Worm (Caenorhabditis elegans) whole organism, L3 larva: Measurements from ENCODE around the gene Y49E10.4.

Experiments used
- R02D3.7 ChIP-seq: fragments of 150-350 bp; optimal IDR thresholded peaks from 2 replicates; lab custom pipeline; 2014; ENCODE audit warnings: missing biosample characterization, missing genetic modification characterization
- ZK546.5 ChIP-seq: sonication (generic microtip); optimal IDR thresholded peaks from 2 replicates; lab custom pipeline; 2017; ENCODE audit warnings: missing biosample characterization, missing genetic modification characterization
- ceh-9 ChIP-seq: sonication (generic microtip); optimal IDR thresholded peaks from 2 replicates; lab custom pipeline; 2018; ENCODE audit warnings: missing biosample characterization, missing genetic modification characterization
- egl-27 ChIP-seq: sonication (generic microtip); optimal IDR thresholded peaks from 4 replicates; lab custom pipeline; 2017; ENCODE audit warnings: missing biosample characterization, missing genetic modification reagents, missing genetic modification characterization
- elt-1 ChIP-seq: fragments of 150-350 bp; optimal IDR thresholded peaks from 2 replicates; lab custom pipeline; 2014; ENCODE audit warnings: missing biosample characterization, missing genetic modification characterization
- fkh-10 ChIP-seq: sonication (generic microtip); optimal IDR thresholded peaks from 2 replicates; lab custom pipeline; 2017; ENCODE audit warnings: missing biosample characterization, missing genetic modification reagents, missing genetic modification characterization
- nhr-11 ChIP-seq: fragments of 150-350 bp; optimal IDR thresholded peaks from 2 replicates; lab custom pipeline; 2014; ENCODE audit warnings: missing biosample characterization, missing genetic modification characterization
- nhr-23 ChIP-seq: fragments of 150-350 bp; optimal IDR thresholded peaks from 2 replicates; lab custom pipeline; 2014; ENCODE audit warnings: missing biosample characterization, missing genetic modification reagents, missing genetic modification characterization
- nhr-28 ChIP-seq: fragments of 150-350 bp; optimal IDR thresholded peaks from 2 replicates; lab custom pipeline; 2014; ENCODE audit warnings: missing biosample characterization, missing genetic modification characterization
- nhr-77 ChIP-seq: fragments of 150-350 bp; optimal IDR thresholded peaks from 2 replicates; lab custom pipeline; 2014; ENCODE audit warnings: missing biosample characterization, missing genetic modification characterization
- skn-1 ChIP-seq: fragments of 150-350 bp; optimal IDR thresholded peaks from 2 replicates; lab custom pipeline; 2014; ENCODE audit warnings: missing biosample characterization, missing genetic modification characterization
- snpc-4 ChIP-seq: fragments of 150-350 bp; optimal IDR thresholded peaks from 2 replicates; lab custom pipeline; 2014; ENCODE audit warnings: missing biosample characterization, missing genetic modification characterization
- unc-39 ChIP-seq: sonication (generic microtip); optimal IDR thresholded peaks from 4 replicates; lab custom pipeline; 2017; ENCODE audit warnings: missing biosample characterization, missing genetic modification characterization
- ztf-11 ChIP-seq: fragments of 150-350 bp; optimal IDR thresholded peaks from 2 replicates; lab custom pipeline; 2014; ENCODE audit warnings: missing biosample characterization, missing genetic modification characterization

DNA sequence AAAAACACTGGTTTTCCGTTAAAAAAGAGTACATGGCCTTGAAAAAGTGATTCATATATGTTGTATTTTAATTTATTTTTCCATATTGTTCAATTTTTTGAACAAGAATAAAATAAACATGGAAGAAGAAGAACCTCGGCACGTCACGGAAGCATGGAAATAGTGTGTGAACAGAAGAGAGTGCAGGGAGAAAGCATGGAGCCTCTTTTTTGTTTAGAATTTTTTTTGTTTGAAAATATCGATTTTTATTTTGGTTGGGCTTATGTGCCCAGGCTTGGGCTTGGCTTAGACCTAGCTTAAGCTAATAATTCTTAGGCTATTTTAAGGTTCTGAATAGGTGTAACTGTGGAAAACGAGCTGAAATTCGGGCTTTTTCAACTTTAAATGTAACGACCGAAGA, 38.1 kb upstream of the Y49E10.4 start, which contains the start of gene tat-1:
- TF ChIP-seq ZK546.5 (tag; lab: Kevin White, UChicago): no peak
- TF ChIP-seq skn-1 (tag; lab: Kevin White, UChicago): no peak
- no peak for TF ChIP-seq nhr-11 (tag; lab: Kevin White, UChicago)
- no peak for TF ChIP-seq fkh-10
- TF ChIP-seq nhr-28 (tag; lab: Kevin White, UChicago): no peak
- TF ChIP-seq unc-39 (tag; lab: Kevin White, UChicago): no peak
- no peak for TF ChIP-seq nhr-23
- TF ChIP-seq R02D3.7 (tag; lab: Kevin White, UChicago): no peak
- TF ChIP-seq ceh-9: no peak
- no peak for TF ChIP-seq nhr-77 (tag; lab: Kevin White, UChicago)
- TF ChIP-seq ztf-11: no peak
- no peak for TF ChIP-seq egl-27 (tag; lab: Kevin White, UChicago)
- no peak for TF ChIP-seq elt-1 (tag; lab: Kevin White, UChicago)
- TF ChIP-seq snpc-4 (tag; lab: Kevin White, UChicago): no peak
